Fruit fly (Drosophila melanogaster): ENCODE results near the gene Cyp4d14.
A peak's percentile ranks its signal among the peaks of the same experiment; 100 is the strongest.

Gene Cyp4d14

dm6 chrX:2142275-2142934 lies 32.7 kb downstream of the Cyp4d14 start:
- TF ChIP-seq sv (GFP tag; optimal IDR thresholded peaks at IDR 0.05) (no peak), Rel (GFP tag; optimal IDR thresholded peaks at IDR 0.05) (no peak), Rel (tag; optimal IDR thresholded peaks at IDR 0.05) (peak; percentile 96)

- TF ChIP-seq CG9705 (GFP tag; optimal IDR thresholded peaks at IDR 0.05) (peak; percentile 3), rgr (GFP tag; optimal IDR thresholded peaks at IDR 0.05) (peak; percentile 68), jim (GFP tag; optimal IDR thresholded peaks at IDR 0.05) (peak; percentile 23), Abd-B (GFP tag; optimal IDR thresholded peaks at IDR 0.05) (no peak), sage (GFP tag; optimal IDR thresholded peaks at IDR 0.05) (peak; percentile 64), GATAd (GFP tag; optimal IDR thresholded peaks at IDR 0.05) (peak; percentile 5), OdsH (GFP tag; optimal IDR thresholded peaks at IDR 0.05) (no peak), foxo (GFP tag; optimal IDR thresholded peaks at IDR 0.05) (peak in 1 of 2 experiments; percentile 53), br (GFP tag; optimal IDR thresholded peaks at IDR 0.05) (peak; percentile 64), HLH106 (tag; optimal IDR thresholded peaks at IDR 0.05) (peak; percentile 63), Jra (GFP tag; optimal IDR thresholded peaks at IDR 0.05) (peak; percentile 69), Myc (optimal IDR thresholded peaks at IDR 0.05) (no peak), tai (GFP tag; optimal IDR thresholded peaks at IDR 0.05) (no peak), dl (GFP tag; optimal IDR thresholded peaks at IDR 0.05; ENCODE audit: insufficient read depth in 1 of 2, partially characterized antibody in 2 of 2) (no peak), Rel (GFP tag; optimal IDR thresholded peaks at IDR 0.05) (no peak), Rel (tag; optimal IDR thresholded peaks at IDR 0.05) (peak; percentile 35), Mio (GFP tag; optimal IDR thresholded peaks at IDR 0.05) (no peak), psq (GFP tag; optimal IDR thresholded peaks at IDR 0.05) (peak; percentile 31), Dif (GFP tag; optimal IDR thresholded peaks at IDR 0.05; ENCODE audit: partially characterized antibody) (no peak), sv (GFP tag; optimal IDR thresholded peaks at IDR 0.05) (peak; percentile 44), dmrt93B (GFP tag; optimal IDR thresholded peaks at IDR 0.05) (peak; percentile 7), pan (optimal IDR thresholded peaks at IDR 0.05) (no peak), CG32264 (GFP tag; optimal IDR thresholded peaks at IDR 0.05) (peak; percentile 33), N (GFP tag; optimal IDR thresholded peaks at IDR 0.05) (no peak), fru (GFP tag; optimal IDR thresholded peaks at IDR 0.05) (peak; percentile 44), ey (GFP tag; optimal IDR thresholded peaks at IDR 0.05) (no peak), Dfd (GFP tag; optimal IDR thresholded peaks at IDR 0.05) (no peak), Hnf4 (GFP tag; optimal IDR thresholded peaks at IDR 0.05) (peak; percentile 61), Vsx2 (GFP tag; optimal IDR thresholded peaks at IDR 0.05; ENCODE audit: partially characterized antibody) (no peak), Hr78 (GFP tag; optimal IDR thresholded peaks at IDR 0.05) (no peak), dsf (GFP tag; optimal IDR thresholded peaks at IDR 0.05; ENCODE audit: borderline replicate concordance) (peak; percentile 28), Hr83 (GFP tag; optimal IDR thresholded peaks at IDR 0.05; ENCODE audit: poor library complexity, severe bottlenecking) (peak; percentile 90), h (GFP tag; optimal IDR thresholded peaks at IDR 0.05) (peak; percentile 74), woc (GFP tag; optimal IDR thresholded peaks at IDR 0.05) (peak; percentile 31), lola (GFP tag; optimal IDR thresholded peaks at IDR 0.05) (no peak), CrebA (GFP tag; optimal IDR thresholded peaks at IDR 0.05; ENCODE audit: borderline replicate concordance) (no peak), Sp1 (GFP tag; optimal IDR thresholded peaks at IDR 0.05) (peak; percentile 46), brk (GFP tag; optimal IDR thresholded peaks at IDR 0.05) (no peak), usp (GFP tag; optimal IDR thresholded peaks at IDR 0.05) (no peak)
These were observed 33.3 kb downstream of the Cyp4d14 start for dm6 chrX:2141854-2142216.
